Worm (Caenorhabditis elegans): ENCODE data around the gene ethe-1.

DNA sequence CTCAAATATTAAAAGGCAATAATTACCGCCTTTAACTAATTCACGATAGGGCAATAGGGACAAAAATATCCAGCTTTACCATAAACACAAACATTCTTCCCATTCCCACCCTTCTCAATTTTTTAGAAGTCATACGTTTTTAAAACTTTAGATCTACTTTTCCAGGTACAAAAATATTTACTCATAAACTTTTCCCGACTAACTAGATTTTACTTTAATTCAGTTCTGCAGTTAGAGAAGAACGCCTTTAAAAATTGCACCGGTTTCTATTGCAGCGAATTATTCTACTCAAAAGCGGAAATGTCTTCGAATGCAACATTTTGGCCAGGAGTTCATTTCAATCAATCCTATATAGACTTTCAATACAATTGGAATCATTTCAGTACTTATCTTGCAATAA is 12.3 kb downstream of the ethe-1 start, which contains the start of gene sru-3:
- TF ChIP-seq W03F9.2 (tag; optimal IDR thresholded peaks at IDR 0.05) (no peak), him-1 (tag; optimal IDR thresholded peaks at IDR 0.05) (no peak)
